Worm (Caenorhabditis elegans): ENCODE results near the gene clec-174.

- TF ChIP-seq pag-3 (tag; optimal IDR thresholded peaks at IDR 0.05; ENCODE audit: borderline replicate concordance) (no peak), nhr-232 (tag; optimal IDR thresholded peaks at IDR 0.05) (no peak)
Measured at ce11 chrIV:3937097-3937496, 4.4 kb downstream of the clec-174 start, which contains the start of gene clec-71.

Measured in whole organism, late embryonic.